Worm (Caenorhabditis elegans) whole organism, early embryonic: ENCODE measurements around the gene stg-1.

Experiments used
- B0310.2 ChIP-seq: sonication (generic microtip); optimal IDR thresholded peaks from 2 replicates; lab custom pipeline; 2016; ENCODE audit warnings: mild to moderate bottlenecking, missing genetic modification characterization, missing compliant biosample characterization
- F13C5.2 ChIP-seq: sonication (generic microtip); optimal IDR thresholded peaks from 2 replicates; lab custom pipeline; 2017; ENCODE audit warnings: mild to moderate bottlenecking, missing genetic modification characterization, inconsistent platforms, missing compliant biosample characterization
- aly-1 ChIP-seq: sonication (generic microtip); optimal IDR thresholded peaks from 2 replicates; lab custom pipeline; 2016; ENCODE audit warnings: missing genetic modification characterization, missing compliant biosample characterization
- ama-1 ChIP-seq: fragments of 150-350 bp; optimal IDR thresholded peaks from 2 replicates; lab custom pipeline; 2014
- ceh-13 ChIP-seq: fragments of 200-800 bp; sonication (Bioruptor generic); optimal IDR thresholded peaks from 2 replicates; lab custom pipeline; 2018; ENCODE audit warnings: mild to moderate bottlenecking, missing genetic modification characterization, missing compliant biosample characterization
- ceh-36 ChIP-seq: sonication (generic microtip); optimal IDR thresholded peaks from 2 replicates; lab custom pipeline; 2016; ENCODE audit warnings: missing genetic modification characterization, inconsistent platforms, missing compliant biosample characterization
- ets-7 ChIP-seq: sonication (generic microtip); optimal IDR thresholded peaks from 2 replicates; lab custom pipeline; 2016; ENCODE audit warnings: missing genotype, missing genetic modification characterization, missing compliant biosample characterization
- flt-1 ChIP-seq: fragments of 200-800 bp; sonication (Bioruptor generic); IDR thresholded peaks from 2 replicates; pipeline ENCODE4 v1.3.6; 2022; ENCODE audit warnings: missing genetic modification characterization, missing compliant biosample characterization
- hmbx-1 ChIP-seq: sonication (generic microtip); optimal IDR thresholded peaks from 2 replicates; lab custom pipeline; 2016; ENCODE audit warnings: mild to moderate bottlenecking, missing genetic modification characterization, missing compliant biosample characterization
- hmg-4 ChIP-seq: fragments of 200-800 bp; sonication (Bioruptor generic); optimal IDR thresholded peaks from 2 replicates; lab custom pipeline; 2018; ENCODE audit warnings: mild to moderate bottlenecking, missing genetic modification characterization, missing compliant biosample characterization
- hnd-1 ChIP-seq: sonication (generic microtip); optimal IDR thresholded peaks from 2 replicates; lab custom pipeline; 2016; ENCODE audit warnings: missing genetic modification characterization, missing compliant biosample characterization
- pes-1 ChIP-seq: fragments of 200-800 bp; sonication (Bioruptor generic); IDR thresholded peaks from 2 replicates; pipeline ENCODE4 v1.3.6; 2022; ENCODE audit warnings: missing genetic modification reagents, missing genetic modification characterization, missing compliant biosample characterization
- scrt-1 ChIP-seq: fragments of 200-800 bp; sonication (Bioruptor generic); IDR thresholded peaks from 2 replicates; pipeline ENCODE4 v1.3.6; 2022; ENCODE audit warnings: missing genetic modification characterization, missing compliant biosample characterization
- sea-1 ChIP-seq: fragments of 200-800 bp; sonication (Bioruptor generic); conservative IDR thresholded peaks from 2 replicates; pipeline ENCODE4 v1.3.6; 2022; ENCODE audit warnings: missing genetic modification characterization, missing compliant biosample characterization
- tbx-11 ChIP-seq: fragments of 200-800 bp; sonication (Bioruptor generic); IDR thresholded peaks from 2 replicates; pipeline ENCODE4 v1.3.6; 2022; ENCODE audit warnings: missing genetic modification characterization, missing compliant biosample characterization
- tbx-37 ChIP-seq: fragments of 200-800 bp; sonication (Bioruptor generic); conservative IDR thresholded peaks from 2 replicates; pipeline ENCODE4 v1.3.6; 2022; ENCODE audit warnings: missing genetic modification reagents, missing genetic modification characterization, missing compliant biosample characterization
- tra-4 ChIP-seq: sonication (generic microtip); optimal IDR thresholded peaks from 2 replicates; lab custom pipeline; 2017; ENCODE audit warnings: missing genetic modification characterization, missing compliant biosample characterization

Gene stg-1

DNA sequence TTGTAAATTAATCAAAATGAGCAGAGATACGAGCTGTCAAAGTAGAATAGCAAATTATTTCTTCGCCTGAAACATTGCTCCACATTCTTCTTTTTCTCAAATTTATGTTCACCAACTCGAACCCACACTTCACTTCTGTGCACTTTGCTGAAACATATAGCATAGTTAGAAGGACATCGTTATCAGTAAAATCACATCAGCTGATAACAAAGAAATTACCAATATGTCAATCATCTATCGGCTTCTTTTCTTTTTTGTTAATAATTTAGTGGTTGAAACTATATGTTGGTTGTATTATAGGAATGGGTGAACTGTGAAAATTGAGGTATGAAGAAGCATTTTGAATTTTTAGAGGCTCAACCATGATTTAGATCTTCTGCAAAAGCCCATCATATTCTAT lies 34.8 kb upstream of the stg-1 start:
- no peak for TF ChIP-seq ama-1 (lab: Kevin White, UChicago)
- TF ChIP-seq ceh-36 (tag; lab: Kevin White, UChicago): no peak
- TF ChIP-seq tbx-11 (GFP tag; lab: Robert Waterston, UW): no peak
- TF ChIP-seq B0310.2 (tag; lab: Kevin White, UChicago): no peak
- TF ChIP-seq flt-1: no peak
- no peak for TF ChIP-seq F13C5.2 (tag; lab: Kevin White, UChicago)
- no peak for TF ChIP-seq tra-4 (tag; lab: Kevin White, UChicago)
- TF ChIP-seq tbx-37: no peak
- no peak for TF ChIP-seq hmbx-1 (tag; lab: Kevin White, UChicago)
- TF ChIP-seq hnd-1 (tag; lab: Kevin White, UChicago): no peak
- no peak for TF ChIP-seq hmg-4
- no peak for TF ChIP-seq pes-1 (GFP tag; lab: Robert Waterston, UW)
- no peak for TF ChIP-seq ets-7 (tag; lab: Kevin White, UChicago)
- TF ChIP-seq scrt-1 (GFP tag; lab: Robert Waterston, UW): no peak
- TF ChIP-seq ceh-13 (GFP tag; lab: Kevin White, UChicago): no peak
- TF ChIP-seq sea-1 (GFP tag; lab: Robert Waterston, UW): no peak

DNA sequence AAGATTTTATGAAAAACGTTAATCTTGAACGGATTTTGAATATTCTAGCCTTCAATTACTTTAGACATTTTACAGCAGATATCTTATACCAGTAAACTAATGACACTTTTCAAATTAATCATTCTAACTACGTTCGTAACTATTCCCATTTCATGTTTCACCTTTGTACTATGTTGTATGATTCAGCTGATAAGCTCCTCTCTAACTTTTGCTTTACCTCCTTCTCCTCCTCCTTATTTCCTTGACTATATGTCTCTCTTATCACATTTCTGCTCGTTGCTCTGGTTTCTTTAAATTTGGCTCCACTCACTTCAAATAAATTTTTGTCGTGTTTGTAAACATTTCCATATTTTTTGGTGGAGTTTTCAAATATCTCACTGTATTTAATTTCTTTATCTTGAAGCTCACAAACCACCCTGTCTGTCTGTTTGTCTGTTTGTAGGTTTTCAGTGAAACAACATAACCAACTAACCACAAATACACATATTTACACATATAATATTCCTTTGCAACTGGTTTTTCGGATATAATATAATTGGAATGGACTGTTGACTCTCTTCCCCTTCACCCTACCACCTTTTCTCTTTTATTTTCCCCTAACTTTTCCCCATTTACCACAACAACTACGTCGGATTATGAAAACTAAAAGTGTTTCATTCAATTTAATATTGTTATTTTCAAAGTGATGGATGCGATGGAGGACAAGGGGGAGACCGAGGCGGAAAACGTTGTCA lies 33.9 kb upstream of the stg-1 start, which contains the start of gene lact-2:
Gene lact-2, plus strand, starts transcription at position 684 of the 734 bp plus-strand sequence.
- TF ChIP-seq hmbx-1 (tag; lab: Kevin White, UChicago) (no peak), hnd-1 (tag; lab: Kevin White, UChicago) (no peak), scrt-1 (GFP tag; lab: Robert Waterston, UW) (no peak), sea-1 (GFP tag; lab: Robert Waterston, UW) (no peak), ets-7 (tag; lab: Kevin White, UChicago) (no peak), ceh-36 (tag; lab: Kevin White, UChicago) (no peak), tbx-37 (no peak), ceh-13 (GFP tag; lab: Kevin White, UChicago) (no peak), pes-1 (GFP tag; lab: Robert Waterston, UW) (no peak), flt-1 (no peak), tra-4 (tag; lab: Kevin White, UChicago) (no peak), tbx-11 (GFP tag; lab: Robert Waterston, UW) (no peak), F13C5.2 (tag; lab: Kevin White, UChicago) (no peak), hmg-4 (no peak), B0310.2 (tag; lab: Kevin White, UChicago) (no peak), aly-1 (tag; lab: Kevin White, UChicago) (no peak), ama-1 (lab: Kevin White, UChicago) (no peak)

DNA sequence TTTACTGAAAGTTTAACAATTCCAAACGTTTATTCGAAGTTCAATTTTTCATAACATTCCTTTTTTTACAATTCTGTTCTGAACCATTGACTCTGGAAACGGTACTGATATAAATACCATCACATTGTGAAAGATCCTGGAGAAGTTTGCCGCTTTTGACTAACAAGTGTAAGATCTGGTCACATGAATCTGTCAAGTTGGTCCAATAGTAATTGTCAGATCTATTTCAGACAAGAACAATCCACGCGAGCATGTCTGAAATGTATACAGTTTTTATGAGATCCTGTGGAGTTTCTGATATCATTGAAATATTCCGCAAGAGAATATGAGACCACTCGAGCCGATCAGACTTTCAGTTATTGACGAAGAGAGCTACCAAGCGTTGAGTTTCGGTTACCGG lies 32.7 kb upstream of the stg-1 start:
- TF ChIP-seq ama-1 (lab: Kevin White, UChicago) (no peak), flt-1 (no peak), ceh-13 (GFP tag; lab: Kevin White, UChicago) (no peak), B0310.2 (tag; lab: Kevin White, UChicago) (no peak), hmbx-1 (tag; lab: Kevin White, UChicago) (no peak), F13C5.2 (tag; lab: Kevin White, UChicago) (no peak), pes-1 (GFP tag; lab: Robert Waterston, UW) (no peak), scrt-1 (GFP tag; lab: Robert Waterston, UW) (no peak), hmg-4 (no peak), ets-7 (tag; lab: Kevin White, UChicago) (no peak), aly-1 (tag; lab: Kevin White, UChicago) (no peak), tbx-37 (no peak)

DNA sequence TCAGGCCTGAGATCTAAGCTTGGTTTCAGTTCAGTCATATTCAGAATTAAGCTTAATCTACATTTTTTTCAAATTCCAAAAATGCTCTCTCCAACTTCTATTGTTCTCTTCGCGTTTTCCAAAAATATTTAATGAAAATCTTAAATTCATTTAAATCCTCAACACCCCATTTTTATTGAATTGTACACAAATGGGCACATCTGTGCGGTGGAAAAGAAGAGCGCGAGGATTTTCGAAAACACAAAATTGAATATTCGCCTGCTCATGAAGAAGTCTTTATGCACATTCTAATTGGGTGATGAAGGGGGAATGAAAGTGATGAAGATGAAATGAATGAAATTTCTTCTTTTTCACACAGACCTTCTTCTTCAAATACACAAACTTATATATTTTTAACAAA lies 24.0 kb upstream of the stg-1 start:
- TF ChIP-seq ceh-13 (GFP tag; lab: Kevin White, UChicago): no peak
- no peak for TF ChIP-seq tbx-37
- TF ChIP-seq ceh-36 (tag; lab: Kevin White, UChicago): no peak
- TF ChIP-seq tbx-11 (GFP tag; lab: Robert Waterston, UW): no peak
- TF ChIP-seq hmg-4: no peak
- no peak for TF ChIP-seq flt-1
- TF ChIP-seq aly-1 (tag; lab: Kevin White, UChicago): no peak
- no peak for TF ChIP-seq scrt-1 (GFP tag; lab: Robert Waterston, UW)
- TF ChIP-seq pes-1 (GFP tag; lab: Robert Waterston, UW): no peak
- no peak for TF ChIP-seq ama-1 (lab: Kevin White, UChicago)

DNA sequence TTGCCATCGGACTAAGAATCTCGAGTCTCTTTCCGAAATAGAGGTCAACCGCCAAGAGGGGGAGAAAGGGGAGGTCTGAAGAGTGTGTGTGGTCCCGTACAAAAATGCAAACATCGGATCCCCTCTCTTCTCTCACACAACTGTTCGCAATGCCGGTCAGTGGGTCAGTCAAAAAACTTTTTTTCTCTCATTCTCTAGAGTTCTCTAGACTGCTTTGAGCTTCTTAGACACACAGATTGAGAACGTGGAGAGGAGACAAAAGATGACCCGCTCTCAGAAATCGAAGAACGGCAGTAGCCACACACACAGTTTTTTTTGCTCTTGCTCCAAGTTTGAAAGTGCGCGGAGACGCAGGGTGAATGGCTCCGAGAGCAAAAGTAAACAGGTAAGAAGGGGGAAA lies 15.3 kb upstream of the stg-1 start:
- TF ChIP-seq ama-1 (lab: Kevin White, UChicago) (no peak), F13C5.2 (tag; lab: Kevin White, UChicago) (no peak), B0310.2 (tag; lab: Kevin White, UChicago) (peak; percentile 29), hmg-4 (peak; percentile 67), tra-4 (tag; lab: Kevin White, UChicago) (no peak), hmbx-1 (tag; lab: Kevin White, UChicago) (no peak), pes-1 (GFP tag; lab: Robert Waterston, UW) (peak; percentile 49; the same call in 1 of the 2 replicates), aly-1 (tag; lab: Kevin White, UChicago) (no peak), tbx-11 (GFP tag; lab: Robert Waterston, UW) (no peak), scrt-1 (GFP tag; lab: Robert Waterston, UW) (no peak)

DNA sequence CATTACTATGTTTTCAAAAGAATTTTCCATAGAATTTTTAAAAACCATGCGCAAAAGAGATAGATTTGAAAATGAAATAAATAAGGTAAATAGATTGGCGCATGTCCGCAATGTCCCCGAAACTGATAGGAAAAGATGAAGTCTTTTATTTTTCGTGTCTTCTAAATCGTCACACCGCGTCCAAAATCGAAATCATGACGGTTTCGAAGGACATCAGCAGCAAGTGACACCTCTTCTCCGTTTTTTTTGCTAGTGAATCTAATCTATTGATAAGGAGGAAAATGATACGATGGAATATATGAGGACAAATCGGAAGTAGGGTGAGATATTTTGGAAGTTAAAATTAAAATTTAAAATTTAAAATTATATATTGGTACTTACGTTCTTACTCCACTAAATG lies 13.5 kb upstream of the stg-1 start:
- TF ChIP-seq hmbx-1 (tag; lab: Kevin White, UChicago): no peak
- no peak for TF ChIP-seq sea-1 (GFP tag; lab: Robert Waterston, UW)
- no peak for TF ChIP-seq tbx-11 (GFP tag; lab: Robert Waterston, UW)
- no peak for TF ChIP-seq hmg-4
- TF ChIP-seq ceh-13 (GFP tag; lab: Kevin White, UChicago): no peak
- TF ChIP-seq aly-1 (tag; lab: Kevin White, UChicago): no peak
- no peak for TF ChIP-seq B0310.2 (tag; lab: Kevin White, UChicago)
- no peak for TF ChIP-seq F13C5.2 (tag; lab: Kevin White, UChicago)
- no peak for TF ChIP-seq flt-1
- no peak for TF ChIP-seq ets-7 (tag; lab: Kevin White, UChicago)
